Fruit fly (Drosophila melanogaster) whole organism, larva: ENCODE data around the gene Decay.

ENCODE experiments used
- noc ChIP-seq: fragments of 200-800 bp; sonication (Bioruptor generic); optimal IDR thresholded peaks from 3 replicates; lab custom pipeline; 2019; ENCODE audit warnings: missing biosample characterization, mild to moderate bottlenecking, missing genetic modification characterization, moderate library complexity

The Decay gene

DNA sequence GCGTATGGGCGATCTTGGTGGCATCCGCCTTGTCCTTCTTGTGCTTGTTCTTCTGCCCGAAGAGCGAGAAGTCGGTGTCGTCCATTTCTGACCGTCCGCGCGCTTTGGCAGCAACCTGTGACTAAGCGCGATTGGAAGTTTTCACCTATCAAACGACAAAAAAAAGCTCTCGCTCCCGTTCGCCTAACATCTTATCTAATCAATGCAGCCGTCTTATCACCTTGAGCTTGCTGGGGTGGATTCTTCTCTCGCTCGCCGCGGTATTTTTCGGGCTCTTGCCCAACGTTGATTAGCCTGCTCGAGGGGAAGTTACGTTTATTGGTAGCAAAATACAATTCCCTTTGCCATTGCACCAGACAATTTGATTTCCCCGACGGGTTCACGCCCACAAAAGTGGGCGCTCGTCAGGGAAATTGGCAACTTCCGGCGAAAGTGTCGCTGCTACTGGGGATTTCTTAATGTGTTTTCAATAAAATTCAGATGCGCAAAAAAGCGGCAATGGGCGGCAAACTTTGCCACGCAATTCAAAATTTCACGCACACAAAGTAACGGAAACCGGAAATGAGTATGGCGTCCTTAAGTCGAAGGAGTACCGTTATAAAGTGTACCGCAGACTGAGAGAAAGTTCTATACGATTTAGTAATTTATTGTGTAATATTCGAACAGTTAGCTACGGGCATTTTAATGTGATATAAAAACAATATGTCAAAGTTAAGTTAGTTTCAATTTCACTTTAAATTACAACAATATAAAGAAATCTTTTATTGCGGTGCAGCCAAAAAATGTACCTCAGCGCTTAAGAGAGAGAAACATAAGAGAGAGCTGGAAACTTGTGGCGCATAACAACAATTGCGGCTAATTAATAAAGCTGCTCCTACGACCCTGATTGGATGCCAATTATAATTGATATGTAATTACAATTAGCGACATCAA lies at the start of gene Decay:
TSS of gene Decay (minus strand) at position 132 of the 933 bp plus-strand sequence.
- no peak for TF ChIP-seq noc (tag; lab: Kevin White, UChicago)

dm6 chr3R:16545705-16546104 lies 44.9 kb upstream of the Decay start:
- TF ChIP-seq noc (tag; lab: Kevin White, UChicago) = no peak

dm6 chr3R:16542538-16542937 lies 41.7 kb upstream of the Decay start:
- no peak for TF ChIP-seq noc (tag; lab: Kevin White, UChicago)

dm6 chr3R:16541932-16542331 lies 41.1 kb upstream of the Decay start:
- TF ChIP-seq noc (tag; lab: Kevin White, UChicago) = no peak

DNA sequence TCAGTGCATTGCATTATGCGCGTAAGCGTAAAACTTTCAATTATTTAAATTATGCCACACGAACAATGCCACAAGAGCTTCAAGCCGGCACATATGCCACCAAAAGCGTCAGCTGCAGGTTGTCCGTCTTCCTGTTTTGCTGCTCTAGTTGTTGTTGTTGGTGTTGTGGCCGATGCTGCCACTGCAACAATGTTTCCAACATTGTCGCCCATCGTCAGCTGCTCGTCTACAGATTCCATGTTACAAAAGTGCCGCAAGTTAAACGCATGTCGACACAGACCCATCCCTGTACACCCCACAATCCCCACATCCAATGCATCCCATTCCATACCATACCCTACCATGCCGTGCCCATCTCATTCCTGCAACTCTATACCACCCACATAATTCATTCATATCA lies 40.4 kb upstream of the Decay start:
- no peak for TF ChIP-seq noc (tag; lab: Kevin White, UChicago)

DNA sequence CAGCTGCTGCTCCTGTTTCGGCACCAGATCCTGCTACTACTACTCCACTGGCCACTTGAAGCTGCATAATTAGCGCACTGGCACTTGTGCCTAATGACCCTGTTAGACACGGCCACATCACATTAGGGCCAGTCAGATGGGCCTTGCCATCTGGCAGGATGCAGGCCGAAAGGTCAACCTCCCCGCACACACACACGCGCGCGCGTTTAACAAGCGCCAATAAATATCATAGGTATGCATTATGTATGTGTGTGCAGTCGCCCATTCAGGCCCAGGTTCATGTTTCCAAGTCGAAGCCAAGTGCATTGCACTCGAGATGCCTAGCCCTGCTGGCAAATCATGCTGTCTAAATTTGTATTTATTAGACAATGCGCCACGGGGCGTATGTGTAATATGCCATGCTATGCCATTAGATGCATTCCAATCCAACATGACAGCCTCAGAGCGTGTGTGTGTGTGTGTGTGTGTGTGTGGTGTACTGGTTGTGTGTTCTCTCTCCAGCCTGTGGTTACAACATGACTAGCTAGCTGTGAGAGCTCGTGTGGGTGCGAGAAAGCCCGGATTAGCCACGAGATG lies 38.1 kb upstream of the Decay start:
- no peak for TF ChIP-seq noc (tag; lab: Kevin White, UChicago)

- TF ChIP-seq noc (tag; lab: Kevin White, UChicago) = no peak
Observed at dm6 chr3R:16537307-16537706, 36.5 kb upstream of the Decay start.

- TF ChIP-seq noc (tag; lab: Kevin White, UChicago) = no peak
Observed at dm6 chr3R:16533749-16534304, 33.0 kb upstream of the Decay start.

DNA sequence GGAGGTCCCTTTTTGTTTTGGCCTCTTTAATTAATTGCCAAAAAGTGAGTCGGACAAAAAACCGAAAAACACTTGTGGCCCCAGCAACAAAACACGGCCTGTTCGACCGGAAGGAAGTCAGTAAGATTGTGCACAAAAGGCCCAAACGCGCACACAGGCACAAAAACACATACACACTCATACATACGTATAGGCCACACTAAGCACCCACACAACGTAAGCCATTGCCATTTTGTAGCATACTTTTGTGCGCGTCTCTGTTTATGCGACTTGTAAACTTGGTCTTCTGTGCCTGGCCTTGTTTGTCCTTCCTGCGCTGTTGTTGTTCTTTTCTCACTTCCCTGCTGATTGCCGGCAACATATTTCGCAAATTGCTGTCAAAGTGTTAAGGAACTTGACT lies 29.6 kb upstream of the Decay start:
- no peak for TF ChIP-seq noc (tag; lab: Kevin White, UChicago)

- no peak for TF ChIP-seq noc (tag; lab: Kevin White, UChicago)
Observed at dm6 chr3R:16528429-16528828, 27.6 kb upstream of the Decay start.

DNA sequence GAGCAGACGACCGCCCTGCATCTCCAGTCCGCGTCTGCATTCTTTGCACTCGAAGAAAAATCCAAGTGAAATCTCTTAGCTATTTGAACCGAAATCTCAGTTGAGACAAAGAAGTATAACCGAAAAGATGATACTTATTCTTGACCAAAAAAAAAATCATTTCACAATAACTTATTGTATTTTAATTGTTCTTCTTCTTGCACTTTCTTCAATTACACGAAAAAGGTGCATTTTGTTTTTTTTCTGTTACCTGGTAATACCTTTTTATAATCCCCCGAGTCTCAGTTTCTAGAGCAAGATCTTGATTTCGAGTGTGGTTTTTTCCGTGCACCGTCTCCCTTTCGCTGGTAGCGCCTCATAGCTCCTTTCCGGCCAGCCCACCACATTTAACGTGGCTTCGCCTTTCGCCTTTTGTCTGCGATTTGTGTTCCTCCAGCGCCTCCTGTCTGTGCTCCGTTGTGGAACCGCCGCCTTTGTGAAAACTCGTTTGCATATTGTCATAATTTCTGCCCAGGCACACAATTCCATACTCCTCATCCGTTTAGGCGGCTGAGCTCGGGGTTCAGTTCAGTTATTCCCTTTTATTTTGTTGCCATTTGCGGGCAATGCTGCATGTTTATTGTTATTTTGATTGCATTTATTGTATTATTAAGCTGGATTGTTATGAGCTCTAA lies 26.0 kb upstream of the Decay start:
- TF ChIP-seq noc (tag; lab: Kevin White, UChicago) = no peak

dm6 chr3R:16526256-16526655 lies 25.4 kb upstream of the Decay start:
- no peak for TF ChIP-seq noc (tag; lab: Kevin White, UChicago)

- TF ChIP-seq noc (tag; lab: Kevin White, UChicago) = no peak
Observed at dm6 chr3R:16525555-16525954, 24.7 kb upstream of the Decay start.

dm6 chr3R:16524593-16525111 lies 23.8 kb upstream of the Decay start:
- no peak for TF ChIP-seq noc (tag; lab: Kevin White, UChicago)

DNA sequence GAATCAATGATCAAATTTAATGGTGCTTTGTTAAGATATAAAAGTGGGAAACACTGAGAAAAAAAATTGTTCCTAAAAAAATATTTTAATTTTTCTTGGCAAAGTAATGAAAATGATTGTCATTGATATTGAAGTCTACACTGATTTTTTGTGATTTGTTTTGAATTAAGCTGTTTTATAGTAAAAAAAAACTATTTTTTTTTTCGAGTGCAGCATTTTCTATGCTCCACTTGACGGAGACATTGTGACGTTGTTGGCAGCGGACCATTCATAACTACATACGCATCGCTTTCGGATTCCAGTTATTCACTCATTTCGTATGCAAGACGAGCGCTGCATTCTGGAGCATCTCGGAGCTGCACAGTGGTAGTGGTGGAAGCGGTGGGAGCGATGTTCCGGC lies 23.3 kb upstream of the Decay start:
- no peak for TF ChIP-seq noc (tag; lab: Kevin White, UChicago)

DNA sequence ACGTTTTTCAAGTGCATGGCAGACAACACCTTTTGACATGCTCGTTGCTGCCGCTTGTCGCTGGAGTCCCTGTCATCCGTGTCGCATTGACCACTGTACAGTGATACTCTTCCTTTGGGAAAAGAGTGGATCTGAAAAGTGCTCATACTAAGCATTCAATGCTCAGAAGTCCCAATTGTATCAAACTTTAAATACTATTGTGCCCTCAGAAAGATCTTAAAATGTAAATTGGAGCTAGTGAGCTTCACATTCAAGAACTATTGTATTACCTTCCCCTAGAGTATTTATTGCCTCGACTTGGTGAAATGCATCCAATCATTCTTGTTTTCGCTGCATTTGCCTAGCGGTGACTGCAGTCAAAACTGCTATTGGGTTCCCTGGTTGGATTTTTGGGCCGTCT lies 22.5 kb upstream of the Decay start:
- TF ChIP-seq noc (tag; lab: Kevin White, UChicago) = no peak
